Fruit fly (Drosophila melanogaster) whole organism: Measurements from ENCODE around the gene CG43051.

Experiments
- CG8478 ChIP-seq: fragments of >200 bp; optimal IDR thresholded peaks from 2 replicates; lab custom pipeline; 2018; ENCODE audit warnings: inconsistent platforms
- Dll ChIP-seq: fragments of >200 bp; optimal IDR thresholded peaks from 2 replicates; lab custom pipeline; 2017
- pan ChIP-seq: fragments of >200 bp; optimal IDR thresholded peaks from 2 replicates; lab custom pipeline; 2017
- psq ChIP-seq: fragments of >200 bp; optimal IDR thresholded peaks from 2 replicates; lab custom pipeline; 2017
- usp ChIP-seq: fragments of >200 bp; optimal IDR thresholded peaks from 2 replicates; lab custom pipeline; 2017; ENCODE audit warnings: missing biosample characterization, missing genetic modification characterization, mixed read lengths

DNA sequence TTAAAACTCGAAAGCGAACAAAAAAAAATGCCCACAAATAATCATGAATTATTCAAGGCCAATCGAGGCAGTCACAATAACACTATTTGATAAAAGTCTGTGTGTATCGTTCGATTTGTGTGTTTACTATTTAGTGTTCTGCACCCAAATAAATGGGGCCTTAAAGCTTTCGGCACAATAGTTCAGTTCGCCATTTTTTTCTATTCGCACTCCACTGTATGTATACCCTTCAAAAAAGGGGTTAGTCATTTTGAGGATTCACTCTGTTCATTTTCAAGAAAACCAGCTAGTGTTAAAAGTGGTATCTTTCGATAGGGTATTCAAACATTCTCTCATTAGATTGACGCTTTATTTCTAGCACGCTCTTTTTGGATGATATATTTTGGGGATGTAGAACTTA lies 40.1 kb upstream of the CG43051 start:
- no peak for TF ChIP-seq Dll
- TF ChIP-seq psq (lab: Kevin White, UChicago) = no peak
- TF ChIP-seq CG8478 = no peak
- no peak for TF ChIP-seq pan
- TF ChIP-seq usp (GFP tag; lab: Kevin White, UChicago) = no peak
